Worm (Caenorhabditis elegans) whole organism, L2 larva: ENCODE results near the gene ttc-39B.

Experiments
- C34F6.9 ChIP-seq: fragments of 150-350 bp; optimal IDR thresholded peaks from 2 replicates; lab custom pipeline; 2014; ENCODE audit warnings: missing biosample characterization, missing genetic modification characterization
- F13H6.1 ChIP-seq: sonication (generic microtip); optimal IDR thresholded peaks from 2 replicates; lab custom pipeline; 2016; ENCODE audit warnings: missing genetic modification characterization, missing compliant biosample characterization
- R02D3.7 ChIP-seq: fragments of 150-350 bp; optimal IDR thresholded peaks from 2 replicates; lab custom pipeline; 2014; ENCODE audit warnings: missing biosample characterization, missing genetic modification characterization
- Y55F3AM.14 ChIP-seq: fragments of 200-800 bp; sonication (Bioruptor generic); optimal IDR thresholded peaks from 2 replicates; lab custom pipeline; 2018; ENCODE audit warnings: mild to moderate bottlenecking, missing genetic modification characterization, missing compliant biosample characterization
- ZK546.5 ChIP-seq: sonication (generic microtip); optimal IDR thresholded peaks from 2 replicates; lab custom pipeline; 2017; ENCODE audit warnings: missing biosample characterization, missing genetic modification characterization
- alr-1 ChIP-seq: fragments of 150-350 bp; optimal IDR thresholded peaks from 2 replicates; lab custom pipeline; 2014; ENCODE audit warnings: missing biosample characterization, missing genetic modification characterization
- aly-2 ChIP-seq: fragments of 150-350 bp; optimal IDR thresholded peaks from 2 replicates; lab custom pipeline; 2014; ENCODE audit warnings: missing biosample characterization, missing genetic modification characterization
- ama-1 ChIP-seq: fragments of 150-350 bp; optimal IDR thresholded peaks from 2 replicates; lab custom pipeline; 2018; ENCODE audit warnings: inconsistent platforms
- blmp-1 ChIP-seq: sonication (generic microtip); optimal IDR thresholded peaks from 2 replicates; lab custom pipeline; 2017; ENCODE audit warnings: missing genetic modification characterization, mild to moderate bottlenecking, missing compliant biosample characterization, antibody characterized with exemption, moderate library complexity; ENCODE audit not compliant: insufficient read depth
- ceh-16 ChIP-seq: fragments of 150-350 bp; optimal IDR thresholded peaks from 2 replicates; lab custom pipeline; 2014; ENCODE audit warnings: missing biosample characterization, missing genetic modification characterization
- ceh-82 ChIP-seq: fragments of 150-350 bp; optimal IDR thresholded peaks from 2 replicates; lab custom pipeline; 2014; ENCODE audit warnings: missing biosample characterization, missing genetic modification characterization
- crh-2 ChIP-seq: sonication (generic microtip); optimal IDR thresholded peaks from 2 replicates; lab custom pipeline; 2017; ENCODE audit warnings: missing biosample characterization, missing genetic modification characterization
- dmd-4 ChIP-seq: sonication (generic microtip); optimal IDR thresholded peaks from 2 replicates; lab custom pipeline; 2017; ENCODE audit warnings: missing biosample characterization, missing genetic modification characterization
- egl-27 ChIP-seq: sonication (generic microtip); optimal IDR thresholded peaks from 3 replicates; lab custom pipeline; 2017; ENCODE audit warnings: missing biosample characterization, missing genetic modification reagents, missing genetic modification characterization
- elt-1 ChIP-seq: fragments of 150-350 bp; optimal IDR thresholded peaks from 2 replicates; lab custom pipeline; 2014; ENCODE audit warnings: missing biosample characterization, missing genetic modification characterization
- elt-3 ChIP-seq: sonication (generic microtip); optimal IDR thresholded peaks from 2 replicates; lab custom pipeline; 2017; ENCODE audit warnings: missing biosample characterization, missing genetic modification characterization
- fos-1 ChIP-seq: fragments of 150-350 bp; optimal IDR thresholded peaks from 2 replicates; lab custom pipeline; 2014; ENCODE audit warnings: missing biosample characterization, missing genetic modification characterization
- lin-13 ChIP-seq: fragments of 150-350 bp; optimal IDR thresholded peaks from 2 replicates; lab custom pipeline; 2014; ENCODE audit warnings: missing biosample characterization, missing genetic modification reagents, missing genetic modification characterization
- lin-39 ChIP-seq: fragments of 150-350 bp; optimal IDR thresholded peaks from 2 replicates; lab custom pipeline; 2014; ENCODE audit warnings: missing biosample characterization, missing genetic modification reagents, missing genetic modification characterization
- lsy-2 ChIP-seq, 2 experiments: fragments of 150-350 bp in 1 of 2; sonication (generic microtip) in 1 of 2; optimal IDR thresholded peaks; 2 replicates each; lab custom pipeline; 2014 to 2017; ENCODE audit warnings: missing biosample characterization in 2 of 2, missing genetic modification characterization in 2 of 2
- mab-5 ChIP-seq: fragments of 150-350 bp; optimal IDR thresholded peaks from 2 replicates; lab custom pipeline; 2014; ENCODE audit warnings: missing biosample characterization, missing genetic modification characterization
- mbf-1 ChIP-seq: sonication (generic microtip); optimal IDR thresholded peaks from 2 replicates; lab custom pipeline; 2017; ENCODE audit warnings: missing biosample characterization, missing genetic modification characterization
- mdl-1 ChIP-seq, 2 experiments: fragments of 150-350 bp in 1 of 2; sonication (generic microtip) in 1 of 2; optimal IDR thresholded peaks; 2 replicates each; lab custom pipeline; 2017; ENCODE audit warnings: missing biosample characterization in 2 of 2, missing genetic modification characterization in 2 of 2
- nhr-10 ChIP-seq: sonication (generic microtip); optimal IDR thresholded peaks from 2 replicates; lab custom pipeline; 2017; ENCODE audit warnings: missing biosample characterization, missing genetic modification characterization
- nhr-11 ChIP-seq: fragments of 150-350 bp; optimal IDR thresholded peaks from 2 replicates; lab custom pipeline; 2014; ENCODE audit warnings: missing biosample characterization, missing genetic modification characterization
- nhr-12 ChIP-seq: fragments of 150-350 bp; optimal IDR thresholded peaks from 2 replicates; lab custom pipeline; 2014; ENCODE audit warnings: missing biosample characterization, missing genetic modification characterization
- nhr-129 ChIP-seq: fragments of 150-350 bp; optimal IDR thresholded peaks from 2 replicates; lab custom pipeline; 2014; ENCODE audit warnings: missing biosample characterization, missing genetic modification characterization
- nhr-237 ChIP-seq: fragments of 150-350 bp; optimal IDR thresholded peaks from 2 replicates; lab custom pipeline; 2014; ENCODE audit warnings: missing biosample characterization, missing genetic modification characterization
- nhr-25 ChIP-seq: fragments of 150-350 bp; sonication (generic microtip); optimal IDR thresholded peaks from 3 replicates; lab custom pipeline; 2014; ENCODE audit warnings: missing biosample characterization, missing genetic modification characterization
- nhr-6 ChIP-seq: fragments of 150-350 bp; optimal IDR thresholded peaks from 2 replicates; lab custom pipeline; 2014; ENCODE audit warnings: missing biosample characterization, missing genetic modification characterization
- nhr-77 ChIP-seq: fragments of 150-350 bp; optimal IDR thresholded peaks from 2 replicates; lab custom pipeline; 2014; ENCODE audit warnings: missing biosample characterization, missing genetic modification characterization
- peb-1 ChIP-seq: fragments of 150-350 bp; optimal IDR thresholded peaks from 2 replicates; lab custom pipeline; 2014; ENCODE audit warnings: missing biosample characterization, missing genetic modification characterization
- sem-4 ChIP-seq: fragments of 150-350 bp; optimal IDR thresholded peaks from 2 replicates; lab custom pipeline; 2014; ENCODE audit warnings: missing biosample characterization, missing genetic modification reagents, missing genetic modification characterization
- skn-1 ChIP-seq: sonication (generic microtip); optimal IDR thresholded peaks from 2 replicates; lab custom pipeline; 2017; ENCODE audit warnings: missing biosample characterization, missing genetic modification characterization
- sma-9 ChIP-seq, 2 experiments: fragments of 150-350 bp in 1 of 2; sonication (generic microtip) in 1 of 2; optimal IDR thresholded peaks; 2 replicates each; lab custom pipeline; 2014 to 2016; ENCODE audit warnings: missing genetic modification characterization in 2 of 2, mild to moderate bottlenecking in 1 of 2, missing biosample characterization in 1 of 2, missing compliant biosample characterization in 1 of 2, missing genetic modification reagents in 1 of 2, moderate library complexity in 1 of 2
- snpc-4 ChIP-seq: fragments of 150-350 bp; optimal IDR thresholded peaks from 2 replicates; lab custom pipeline; 2014; ENCODE audit warnings: missing biosample characterization, missing genetic modification characterization
- unc-39 ChIP-seq: fragments of 150-350 bp; optimal IDR thresholded peaks from 2 replicates; lab custom pipeline; 2014; ENCODE audit warnings: missing biosample characterization, missing genetic modification characterization
- unc-55 ChIP-seq: fragments of 150-350 bp; sonication (generic microtip); optimal IDR thresholded peaks from 3 replicates; lab custom pipeline; 2014; ENCODE audit warnings: missing biosample characterization, missing genetic modification reagents, missing genetic modification characterization
- unc-62 ChIP-seq: fragments of 150-350 bp; optimal IDR thresholded peaks from 2 replicates; lab custom pipeline; 2014; ENCODE audit warnings: missing biosample characterization, missing genetic modification reagents, missing genetic modification characterization
- zag-1 ChIP-seq: fragments of 150-350 bp; optimal IDR thresholded peaks from 2 replicates; lab custom pipeline; 2014; ENCODE audit warnings: missing biosample characterization, missing genetic modification characterization
- ztf-1 ChIP-seq: fragments of 200-800 bp; sonication (Bioruptor generic); conservative IDR thresholded peaks from 2 replicates; pipeline ENCODE4 v1.3.6; 2022; ENCODE audit warnings: missing genetic modification characterization, missing compliant biosample characterization
- ztf-11 ChIP-seq: sonication (generic microtip); optimal IDR thresholded peaks from 2 replicates; lab custom pipeline; 2017; ENCODE audit warnings: missing biosample characterization, missing genetic modification characterization
- ztf-4 ChIP-seq: fragments of 150-350 bp; optimal IDR thresholded peaks from 2 replicates; lab custom pipeline; 2014; ENCODE audit warnings: missing biosample characterization, missing genetic modification characterization

Gene ttc-39B

DNA sequence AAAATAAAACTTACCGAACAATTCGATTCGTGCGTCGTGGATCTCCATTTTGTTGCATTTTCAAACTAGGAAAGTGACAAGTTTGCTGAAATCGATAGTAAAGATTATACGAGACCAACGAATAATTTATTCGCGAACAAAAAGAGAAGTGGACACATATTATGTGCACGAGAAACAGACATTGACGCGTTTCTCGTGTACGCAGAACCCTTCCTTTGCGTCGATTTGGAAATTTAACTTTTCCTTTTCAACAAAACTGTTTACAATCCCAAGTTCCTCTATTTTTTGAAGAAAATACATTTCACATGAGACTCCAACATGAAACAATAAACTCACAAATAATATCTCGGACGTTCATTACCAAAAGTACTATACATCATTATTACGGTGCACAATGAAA lies 27.0 kb upstream of the ttc-39B start, which contains the start of gene K10B2.4 (continued):
- no peak for TF ChIP-seq elt-3
- TF ChIP-seq, all 48 proteins: peak for 18

ce11 chrII:6358905-6359304 lies 25.1 kb upstream of the ttc-39B start, which contains the start of gene C32D5.12:
TSS of gene C32D5.12 (minus strand) at chrII:6359005.
- TF ChIP-seq unc-39 (no peak), F13H6.1 (tag; lab: Kevin White, UChicago) (no peak), sma-9 (GFP tag; optimal IDR thresholded peaks at IDR 0.05; lab: Kevin White, UChicago) (no peak), sma-9 (tag; optimal IDR thresholded peaks at IDR 0.05; lab: Kevin White, UChicago) (no peak), blmp-1 (tag; lab: Kevin White, UChicago) (no peak), ceh-16 (no peak), fos-1 (tag; lab: Kevin White, UChicago) (no peak), nhr-11 (tag; lab: Kevin White, UChicago) (no peak), sem-4 (tag; lab: Kevin White, UChicago) (no peak), snpc-4 (tag; lab: Kevin White, UChicago) (no peak), zag-1 (tag; lab: Kevin White, UChicago) (no peak), ama-1 (lab: Kevin White, UChicago) (no peak), mdl-1 (tag; optimal IDR thresholded peaks at IDR 0.05; lab: Kevin White, UChicago) (no peak), unc-55 (no peak), ztf-4 (tag; lab: Kevin White, UChicago) (no peak), nhr-129 (tag; lab: Kevin White, UChicago) (no peak), nhr-10 (tag; lab: Kevin White, UChicago) (no peak), Y55F3AM.14 (GFP tag; lab: Kevin White, UChicago) (no peak)
- TF ChIP-seq, all 48 proteins: peak for 0

DNA sequence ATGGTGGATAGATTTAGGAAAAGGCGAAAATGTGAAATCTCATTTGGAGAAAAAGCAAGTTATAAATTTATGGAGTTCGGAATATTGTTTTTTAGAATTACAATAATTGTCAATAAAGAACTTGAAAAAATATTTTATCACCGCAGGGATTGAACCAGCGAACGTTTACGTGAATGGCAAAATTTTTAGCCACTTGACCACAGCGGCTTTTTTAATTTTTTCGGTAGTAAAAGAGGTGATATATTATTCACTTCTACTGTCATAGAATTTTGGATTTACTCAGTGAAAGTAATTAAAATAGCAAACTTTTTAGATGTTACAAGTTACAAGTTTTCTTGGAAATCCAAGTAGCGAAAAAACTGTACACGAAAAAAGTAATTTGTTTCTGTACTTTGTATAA lies 24.4 kb upstream of the ttc-39B start:
- TF ChIP-seq nhr-129 (tag; lab: Kevin White, UChicago) (no peak), peb-1 (tag; lab: Kevin White, UChicago) (no peak), nhr-12 (no peak), ceh-82 (no peak), snpc-4 (tag; lab: Kevin White, UChicago) (no peak), ztf-1 (GFP tag; lab: Robert Waterston, UW) (no peak), dmd-4 (tag; lab: Kevin White, UChicago) (no peak), Y55F3AM.14 (GFP tag; lab: Kevin White, UChicago) (no peak), mab-5 (tag; lab: Kevin White, UChicago) (no peak), lin-13 (GFP tag; lab: Kevin White, UChicago) (no peak), sma-9 (GFP tag; optimal IDR thresholded peaks at IDR 0.05; lab: Kevin White, UChicago) (no peak), sma-9 (tag; optimal IDR thresholded peaks at IDR 0.05; lab: Kevin White, UChicago) (no peak)
- TF ChIP-seq, all 48 proteins: peak for 0

ce11 chrII:6355396-6356346 lies 21.9 kb upstream of the ttc-39B start, which contains the start of gene C32D5.11:
TSS of gene C32D5.11 (minus strand) at chrII:6355446.
- TF ChIP-seq mbf-1 (tag; lab: Kevin White, UChicago) (no peak), mab-5 (tag; lab: Kevin White, UChicago) (peak; percentile 21), peb-1 (tag; lab: Kevin White, UChicago) (no peak), elt-3 (no peak), nhr-10 (tag; lab: Kevin White, UChicago) (no peak), nhr-6 (peak; percentile 32), Y55F3AM.14 (GFP tag; lab: Kevin White, UChicago) (no peak), R02D3.7 (tag; lab: Kevin White, UChicago) (no peak), sem-4 (tag; lab: Kevin White, UChicago) (peak; percentile 73), aly-2 (tag; lab: Kevin White, UChicago) (no peak), lsy-2 (tag; optimal IDR thresholded peaks at IDR 0.05; lab: Kevin White, UChicago) (peak; percentile 47 to 89), lin-13 (GFP tag; lab: Kevin White, UChicago) (peak; percentile 72), zag-1 (tag; lab: Kevin White, UChicago) (no peak), ama-1 (lab: Kevin White, UChicago) (no peak), nhr-77 (tag; lab: Kevin White, UChicago) (no peak), egl-27 (peak; percentile 15), unc-55 (peak; percentile 81), elt-1 (no peak), skn-1 (tag; lab: Kevin White, UChicago) (no peak), alr-1 (tag; lab: Kevin White, UChicago) (no peak), lin-39 (tag; lab: Kevin White, UChicago) (no peak), dmd-4 (tag; lab: Kevin White, UChicago) (no peak), mdl-1 (tag; optimal IDR thresholded peaks at IDR 0.05; lab: Kevin White, UChicago) (no peak), ZK546.5 (tag; lab: Kevin White, UChicago) (no peak), unc-62 (GFP tag; lab: Kevin White, UChicago) (no peak), ztf-11 (tag; lab: Kevin White, UChicago) (no peak), nhr-25 (tag; lab: Kevin White, UChicago) (peak; percentile 74), ceh-82 (no peak), C34F6.9 (tag; lab: Kevin White, UChicago) (peak; percentile 90), nhr-237 (no peak), crh-2 (tag; lab: Kevin White, UChicago) (peak; percentile 76), ztf-1 (GFP tag; lab: Robert Waterston, UW) (no peak)
